Worm (Caenorhabditis elegans): ENCODE data around the gene Y116A8C.43.

- TF ChIP-seq unc-62 (GFP tag; optimal IDR thresholded peaks at IDR 0.05 in 1 of 2) (no peak), unc-62 (tag; optimal IDR thresholded peaks at IDR 0.05) (no peak), fos-1 (tag; optimal IDR thresholded peaks at IDR 0.05) (no peak)
These were observed 20.2 kb downstream of the Y116A8C.43 start for ce11 chrIV:17108805-17109204.

Data from whole organism, L4 larva.